Worm (Caenorhabditis elegans) whole organism, mixed stage, embryonic: Measurements from ENCODE around the gene gcna-1.

Experiments
- drap-1 ChIP-seq: fragments of 200-800 bp; sonication (Bioruptor generic); optimal IDR thresholded peaks from 3 replicates; lab custom pipeline; 2018; ENCODE audit warnings: mild to moderate bottlenecking, missing genetic modification characterization, missing compliant biosample characterization
- elt-3 ChIP-seq: fragments of 150-350 bp; optimal IDR thresholded peaks from 2 replicates; lab custom pipeline; 2014; ENCODE audit warnings: missing biosample characterization, missing genetic modification characterization
- lin-13 ChIP-seq: fragments of 150-350 bp; optimal IDR thresholded peaks from 2 replicates; lab custom pipeline; 2014; ENCODE audit warnings: missing biosample characterization, missing genetic modification characterization
- lin-32 ChIP-seq: fragments of 200-800 bp; sonication (Bioruptor generic); optimal IDR thresholded peaks from 2 replicates; lab custom pipeline; 2018; ENCODE audit warnings: mild to moderate bottlenecking, missing genetic modification characterization, missing compliant biosample characterization
- lsy-2 ChIP-seq: fragments of 150-350 bp; optimal IDR thresholded peaks from 2 replicates; lab custom pipeline; 2014; ENCODE audit warnings: missing biosample characterization, missing genetic modification characterization
- nhr-237 ChIP-seq: fragments of 150-350 bp; optimal IDR thresholded peaks from 2 replicates; lab custom pipeline; 2014; ENCODE audit warnings: missing biosample characterization, missing genetic modification characterization
- nhr-28 ChIP-seq: fragments of 150-350 bp; optimal IDR thresholded peaks from 2 replicates; lab custom pipeline; 2014; ENCODE audit warnings: missing biosample characterization, missing genetic modification characterization
- pha-4 ChIP-seq: fragments of 150-350 bp; optimal IDR thresholded peaks from 2 replicates; lab custom pipeline; 2018; ENCODE audit warnings: missing biosample characterization, missing genetic modification reagents, missing genetic modification characterization
- snpc-4 ChIP-seq: fragments of 150-350 bp; optimal IDR thresholded peaks from 2 replicates; lab custom pipeline; 2014; ENCODE audit warnings: missing biosample characterization, missing genetic modification characterization
- unc-120 ChIP-seq: sonication (generic microtip); optimal IDR thresholded peaks from 2 replicates; lab custom pipeline; 2017; ENCODE audit warnings: missing genetic modification characterization, missing compliant biosample characterization; ENCODE audit not compliant: poor library complexity, severe bottlenecking
- unc-62 ChIP-seq: fragments of 150-350 bp; optimal IDR thresholded peaks from 2 replicates; lab custom pipeline; 2014; ENCODE audit warnings: missing biosample characterization, missing genetic modification reagents, missing genetic modification characterization

ce11 chrIII:5959049-5959448, 49.8 kb downstream of the gcna-1 start:
- TF ChIP-seq snpc-4 (tag; lab: Kevin White, UChicago), result no peak
- no peak for TF ChIP-seq nhr-28
- TF ChIP-seq unc-62, result no peak
- no peak for TF ChIP-seq lsy-2 (tag; lab: Kevin White, UChicago)
- no peak for TF ChIP-seq lin-13
- no peak for TF ChIP-seq nhr-237 (tag; lab: Kevin White, UChicago)
- TF ChIP-seq elt-3 (tag; lab: Kevin White, UChicago), result no peak
- no peak for TF ChIP-seq drap-1 (GFP tag; lab: Kevin White, UChicago)
- no peak for TF ChIP-seq pha-4
- TF ChIP-seq lin-32 (GFP tag; lab: Kevin White, UChicago), result no peak
- no peak for TF ChIP-seq unc-120 (tag; lab: Kevin White, UChicago)
